Fruit fly (Drosophila melanogaster) whole organism, embryonic: ENCODE data around the gene Muc68E.

ENCODE experiments used
- Bgb ChIP-seq: fragments of 200-800 bp; sonication (Bioruptor generic); IDR thresholded peaks from 2 replicates; pipeline ENCODE4 v1.3.6; 2022; ENCODE audit warnings: missing biosample characterization, missing genetic modification characterization; ENCODE audit not compliant: partially characterized antibody
- CG10147 ChIP-seq: fragments of 200-800 bp; sonication (Bioruptor generic); optimal IDR thresholded peaks from 2 replicates; lab custom pipeline; 2019; ENCODE audit warnings: missing biosample characterization, mild to moderate bottlenecking, missing genetic modification characterization, moderate library complexity
- CG12155 ChIP-seq: fragments of 200-800 bp; sonication (Bioruptor generic); optimal IDR thresholded peaks from 3 replicates; lab custom pipeline; 2016; ENCODE audit warnings: missing biosample characterization, missing genetic modification characterization
- CG12299 ChIP-seq: fragments of 200-800 bp; sonication (Bioruptor generic); optimal IDR thresholded peaks from 2 replicates; lab custom pipeline; 2018; ENCODE audit warnings: missing biosample characterization, mild to moderate bottlenecking, missing genetic modification characterization
- CG12744 ChIP-seq: fragments of 200-800 bp; sonication (Bioruptor generic); optimal IDR thresholded peaks from 2 replicates; lab custom pipeline; 2016; ENCODE audit warnings: missing biosample characterization, missing genetic modification characterization
- CG13123 ChIP-seq: fragments of 200-800 bp; sonication (Bioruptor generic); optimal IDR thresholded peaks from 2 replicates; lab custom pipeline; 2016; ENCODE audit warnings: missing biosample characterization, missing genetic modification characterization
- CG13296 ChIP-seq: fragments of 200-800 bp; sonication (Bioruptor generic); optimal IDR thresholded peaks from 3 replicates; lab custom pipeline; 2018; ENCODE audit warnings: missing biosample characterization, mild to moderate bottlenecking, missing genetic modification characterization
- CG17802 ChIP-seq: fragments of 200-800 bp; sonication (Bioruptor generic); optimal IDR thresholded peaks from 2 replicates; lab custom pipeline; 2018; ENCODE audit warnings: missing biosample characterization, mild to moderate bottlenecking, missing genetic modification characterization, moderate library complexity
- CG18764 ChIP-seq: fragments of 200-800 bp; sonication (Bioruptor generic); optimal IDR thresholded peaks from 3 replicates; lab custom pipeline; 2016; ENCODE audit warnings: missing biosample characterization, missing genetic modification characterization
- CG31388 ChIP-seq: fragments of 200-800 bp; sonication (Bioruptor generic); optimal IDR thresholded peaks from 2 replicates; lab custom pipeline; 2016; ENCODE audit warnings: missing biosample characterization, missing genetic modification characterization
- CG32772 ChIP-seq: fragments of 200-800 bp; sonication (Bioruptor generic); IDR thresholded peaks from 2 replicates; pipeline ENCODE4 v1.3.6; 2022; ENCODE audit warnings: missing biosample characterization, missing genetic modification characterization
- CG4424 ChIP-seq: fragments of 200-800 bp; sonication (Bioruptor generic); optimal IDR thresholded peaks from 3 replicates; lab custom pipeline; 2016; ENCODE audit warnings: missing biosample characterization, missing genetic modification characterization
- CG6654 ChIP-seq: fragments of 200-800 bp; sonication (Bioruptor generic); optimal IDR thresholded peaks from 2 replicates; lab custom pipeline; 2017; ENCODE audit warnings: missing biosample characterization, mild to moderate bottlenecking, missing genetic modification characterization
- CG9727 ChIP-seq: fragments of 200-800 bp; sonication (Bioruptor generic); optimal IDR thresholded peaks from 3 replicates; lab custom pipeline; 2017; ENCODE audit warnings: missing biosample characterization, mild to moderate bottlenecking, missing genetic modification characterization
- CG9797 ChIP-seq: fragments of 200-800 bp; sonication (Bioruptor generic); optimal IDR thresholded peaks from 3 replicates; lab custom pipeline; 2018; ENCODE audit warnings: missing biosample characterization, mild to moderate bottlenecking, missing genetic modification characterization
- CoRest ChIP-seq: fragments of 200-800 bp; sonication (Bioruptor generic); optimal IDR thresholded peaks from 3 replicates; lab custom pipeline; 2018; ENCODE audit warnings: missing biosample characterization, mild to moderate bottlenecking, missing genetic modification characterization, moderate library complexity
- Dbx ChIP-seq: fragments of 200-800 bp; sonication (Bioruptor generic); IDR thresholded peaks from 3 replicates; pipeline ENCODE4 v1.3.6; 2022; ENCODE audit warnings: missing biosample characterization, missing genetic modification characterization
- Dek ChIP-seq: fragments of 200-800 bp; sonication (Bioruptor generic); optimal IDR thresholded peaks from 3 replicates; lab custom pipeline; 2019; ENCODE audit warnings: missing biosample characterization, mild to moderate bottlenecking, missing genetic modification characterization, moderate library complexity
- Dip3 ChIP-seq: fragments of 200-800 bp; sonication (Bioruptor generic); optimal IDR thresholded peaks from 3 replicates; lab custom pipeline; 2016; ENCODE audit warnings: missing biosample characterization, missing genetic modification characterization
- ERR ChIP-seq: fragments of 200-800 bp; sonication (Bioruptor generic); optimal IDR thresholded peaks from 2 replicates; lab custom pipeline; 2016; ENCODE audit warnings: missing biosample characterization, missing genetic modification characterization
- Ets97D ChIP-seq: fragments of 200-800 bp; sonication (Bioruptor generic); optimal IDR thresholded peaks from 3 replicates; lab custom pipeline; 2016; ENCODE audit warnings: missing biosample characterization, missing genetic modification characterization
- Hand ChIP-seq: fragments of 200-800 bp; sonication (Bioruptor generic); optimal IDR thresholded peaks from 2 replicates; lab custom pipeline; 2017; ENCODE audit warnings: mild to moderate bottlenecking, missing biosample characterization, missing genetic modification reagents, missing genetic modification characterization
- Hmx ChIP-seq: fragments of 200-800 bp; sonication (Bioruptor generic); optimal IDR thresholded peaks from 2 replicates; lab custom pipeline; 2016; ENCODE audit warnings: missing biosample characterization, missing genetic modification characterization
- Jarid2 ChIP-seq: fragments of 200-800 bp; sonication (Bioruptor generic); optimal IDR thresholded peaks from 3 replicates; lab custom pipeline; 2017; ENCODE audit warnings: mild to moderate bottlenecking, missing biosample characterization, missing genetic modification reagents, missing genetic modification characterization
- Mes4 ChIP-seq: fragments of 200-800 bp; sonication (Bioruptor generic); optimal IDR thresholded peaks from 2 replicates; lab custom pipeline; 2016; ENCODE audit warnings: missing biosample characterization, missing genetic modification characterization
- Myb ChIP-seq: fragments of 200-800 bp; sonication (Bioruptor generic); optimal IDR thresholded peaks from 2 replicates; lab custom pipeline; 2016; ENCODE audit warnings: missing biosample characterization, missing genetic modification characterization
- Nf-YC ChIP-seq: fragments of 200-800 bp; optimal IDR thresholded peaks from 3 replicates; lab custom pipeline; 2019; ENCODE audit warnings: missing biosample characterization, mild to moderate bottlenecking, missing genetic modification characterization, moderate library complexity
- Rfx ChIP-seq: fragments of 200-800 bp; sonication (Bioruptor generic); IDR thresholded peaks from 2 replicates; pipeline ENCODE4 v1.3.6; 2022; ENCODE audit warnings: missing biosample characterization, missing genetic modification characterization
- Ssrp ChIP-seq: fragments of 200-800 bp; sonication (Bioruptor generic); optimal IDR thresholded peaks from 2 replicates; lab custom pipeline; 2018; ENCODE audit warnings: missing biosample characterization, mild to moderate bottlenecking, missing genetic modification characterization, moderate library complexity
- Stat92E ChIP-seq, 3 experiments: fragments of >200 bp in 2 of 3; fragments of 200-800 bp in 1 of 3; sonication (Bioruptor generic) in 1 of 3; optimal IDR thresholded peaks; 2 replicates each; lab custom pipeline; 2017 to 2019; ENCODE audit warnings: missing biosample characterization in 3 of 3, missing genetic modification characterization in 3 of 3, mild to moderate bottlenecking in 1 of 3, moderate library complexity in 1 of 3
- Taf1 ChIP-seq: fragments of 200-800 bp; sonication (Bioruptor generic); IDR thresholded peaks from 2 replicates; pipeline ENCODE4 v1.3.6; 2022; ENCODE audit warnings: missing biosample characterization, missing genetic modification characterization
- amos ChIP-seq: fragments of 200-800 bp; sonication (Bioruptor generic); IDR thresholded peaks from 2 replicates; pipeline ENCODE4 v1.3.6; 2022; ENCODE audit warnings: missing biosample characterization, missing genetic modification characterization; ENCODE audit not compliant: partially characterized antibody
- ato ChIP-seq: fragments of 200-800 bp; sonication (Bioruptor generic); IDR thresholded peaks from 2 replicates; pipeline ENCODE4 v1.3.6; 2022; ENCODE audit warnings: missing biosample characterization, missing genetic modification characterization; ENCODE audit not compliant: partially characterized antibody
- bcd ChIP-seq: fragments of 200-800 bp; sonication (Bioruptor generic); optimal IDR thresholded peaks from 2 replicates; lab custom pipeline; 2017; ENCODE audit warnings: missing biosample characterization, mild to moderate bottlenecking, missing genetic modification characterization
- croc ChIP-seq: fragments of 200-800 bp; sonication (Bioruptor generic); conservative IDR thresholded peaks from 3 replicates; pipeline ENCODE4 v1.3.6; 2022; ENCODE audit warnings: missing biosample characterization, missing genetic modification characterization
- dmrt11E ChIP-seq: fragments of 200-800 bp; sonication (Bioruptor generic); optimal IDR thresholded peaks from 3 replicates; lab custom pipeline; 2018; ENCODE audit warnings: missing biosample characterization, mild to moderate bottlenecking, missing genetic modification characterization, moderate library complexity
- fd64A ChIP-seq: fragments of 200-800 bp; sonication (Bioruptor generic); optimal IDR thresholded peaks from 3 replicates; lab custom pipeline; 2018; ENCODE audit warnings: missing biosample characterization, mild to moderate bottlenecking, missing genetic modification characterization
- hbn ChIP-seq: fragments of 200-800 bp; sonication (Bioruptor generic); IDR thresholded peaks from 2 replicates; pipeline ENCODE4 v1.3.6; 2022; ENCODE audit warnings: missing biosample characterization, missing genetic modification characterization; ENCODE audit not compliant: partially characterized antibody
- ind ChIP-seq: fragments of 200-800 bp; sonication (Bioruptor generic); optimal IDR thresholded peaks from 3 replicates; lab custom pipeline; 2016; ENCODE audit warnings: missing biosample characterization, missing genetic modification characterization
- kay ChIP-seq: fragments of 200-800 bp; sonication (Bioruptor generic); optimal IDR thresholded peaks from 2 replicates; lab custom pipeline; 2016; ENCODE audit warnings: missing biosample characterization, missing genetic modification characterization
- lilli ChIP-seq: fragments of 200-800 bp; sonication (Bioruptor generic); optimal IDR thresholded peaks from 3 replicates; lab custom pipeline; 2016; ENCODE audit warnings: missing biosample characterization, missing genetic modification characterization
- oc ChIP-seq: fragments of 200-800 bp; sonication (Bioruptor generic); optimal IDR thresholded peaks from 2 replicates; lab custom pipeline; 2018; ENCODE audit warnings: missing biosample characterization, mild to moderate bottlenecking, missing genetic modification characterization, moderate library complexity
- pan ChIP-seq, 4 experiments: fragments of >200 bp in 3 of 4; fragments of 200-800 bp in 1 of 4; sonication (Bioruptor generic) in 1 of 4; optimal IDR thresholded peaks in 3 of 4; IDR thresholded peaks in 1 of 4; 2 replicates each; pipeline versions ENCODE4 v1.3.6 to Lab custom; 2017 to 2022; ENCODE audit warnings: missing biosample characterization in 2 of 4, missing genetic modification characterization in 2 of 4, mixed read lengths in 1 of 4
- sc ChIP-seq, 3 experiments: fragments of >200 bp in 2 of 3; fragments of 200-800 bp in 1 of 3; sonication (Bioruptor generic) in 1 of 3; optimal IDR thresholded peaks; 2 replicates in 2 of 3; 3 replicates in 1 of 3; lab custom pipeline; 2017; ENCODE audit warnings: mild to moderate bottlenecking in 1 of 3, missing biosample characterization in 1 of 3, missing genetic modification characterization in 1 of 3, missing genetic modification reagents in 1 of 3
- sd ChIP-seq: fragments of 200-800 bp; sonication (Bioruptor generic); optimal IDR thresholded peaks from 3 replicates; lab custom pipeline; 2018; ENCODE audit warnings: missing biosample characterization, mild to moderate bottlenecking, missing genetic modification characterization, moderate library complexity
- sob ChIP-seq: fragments of 200-800 bp; sonication (Bioruptor generic); IDR thresholded peaks from 2 replicates; pipeline ENCODE4 v1.3.6; 2022; ENCODE audit warnings: missing biosample characterization, missing genetic modification characterization
- stc ChIP-seq: fragments of 200-800 bp; sonication (Bioruptor generic); IDR thresholded peaks from 2 replicates; pipeline ENCODE4 v1.3.6; 2022; ENCODE audit warnings: missing biosample characterization, missing genetic modification characterization
- vnd ChIP-seq: fragments of 200-800 bp; sonication (Bioruptor generic); IDR thresholded peaks from 3 replicates; pipeline ENCODE4 v1.3.6; 2022; ENCODE audit warnings: missing biosample characterization, missing genetic modification characterization; ENCODE audit not compliant: partially characterized antibody
- zfh1 ChIP-seq: fragments of 200-800 bp; sonication (Bioruptor generic); IDR thresholded peaks from 3 replicates; pipeline ENCODE4 v1.3.6; 2022; ENCODE audit warnings: missing biosample characterization, missing genetic modification characterization

Muc68E gene

DNA sequence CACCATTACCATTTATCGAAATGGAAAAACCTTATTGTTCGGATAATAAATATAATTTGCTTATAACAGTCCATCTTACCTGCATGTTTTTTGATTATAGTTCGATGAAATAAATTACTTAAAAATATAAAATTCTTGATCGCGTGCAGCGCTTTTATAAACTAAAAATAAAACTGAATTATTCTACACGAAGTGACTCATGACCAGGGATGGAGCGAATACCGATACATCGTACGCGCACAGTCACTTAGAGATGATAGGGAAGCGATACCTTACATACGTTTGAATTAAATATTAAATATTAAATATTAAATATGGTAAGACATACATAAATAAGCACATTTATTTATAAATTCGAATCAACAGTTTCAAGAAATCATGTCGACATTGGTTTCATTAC, 20.2 kb upstream of the Muc68E start, which contains the start of gene viaf (continued):
- TF ChIP-seq Ssrp, result peak; percentile 45
- peak; percentile 61; the same call in 1 of the 3 replicates for TF ChIP-seq zfh1 (GFP tag; lab: Robert Waterston, UW)
- TF ChIP-seq CG13123 (GFP tag; lab: Kevin White, UChicago), result no peak
- TF ChIP-seq Hand, result no peak
- TF ChIP-seq CG9727 (GFP tag; lab: Kevin White, UChicago), result peak; percentile 43
- TF ChIP-seq sob (GFP tag; lab: Robert Waterston, UW), result peak; percentile 77
- TF ChIP-seq lilli (GFP tag; lab: Kevin White, UChicago), result peak; percentile 61
- peak; percentile 77 for TF ChIP-seq Rfx
- peak; percentile 57 for TF ChIP-seq ind (GFP tag; lab: Kevin White, UChicago)
- TF ChIP-seq fd64A (GFP tag; lab: Kevin White, UChicago), result no peak
- peak; percentile 99 for TF ChIP-seq kay (GFP tag; lab: Kevin White, UChicago)
- no peak; the same call in 1 of the 2 replicates for TF ChIP-seq Taf1
- TF ChIP-seq dmrt11E (tag; lab: Kevin White, UChicago), result peak; percentile 55
- TF ChIP-seq Mes4 (GFP tag; lab: Kevin White, UChicago), result no peak
- peak; percentile 96 for TF ChIP-seq Bgb (GFP tag; lab: Robert Waterston, UW)
- TF ChIP-seq stc (GFP tag; lab: Robert Waterston, UW), result no peak; the same call in 1 of the 2 replicates
- peak; percentile 86 for TF ChIP-seq ato
- no peak for TF ChIP-seq CG12744 (GFP tag; lab: Kevin White, UChicago)
- TF ChIP-seq sd (tag; lab: Kevin White, UChicago), result no peak
- no peak for TF ChIP-seq CG13296 (GFP tag; lab: Kevin White, UChicago)
- no peak for TF ChIP-seq sc (optimal IDR thresholded peaks at IDR 0.05; lab: Kevin White, UChicago)
- TF ChIP-seq sc (GFP tag; optimal IDR thresholded peaks at IDR 0.05; lab: Kevin White, UChicago), result no peak
- no peak for TF ChIP-seq CG31388
- TF ChIP-seq vnd (GFP tag; lab: Robert Waterston, UW), result peak; percentile 95
- peak; percentile 85 for TF ChIP-seq hbn (GFP tag; lab: Robert Waterston, UW)
- TF ChIP-seq CG12155 (GFP tag; lab: Kevin White, UChicago), result peak; percentile 37
- no peak for TF ChIP-seq croc
- TF ChIP-seq CG4424 (GFP tag; lab: Kevin White, UChicago), result no peak
- TF ChIP-seq CoRest (tag; lab: Kevin White, UChicago), result peak; percentile 60
- TF ChIP-seq oc (tag; lab: Kevin White, UChicago), result no peak
- TF ChIP-seq bcd, result no peak
- TF ChIP-seq Dip3 (GFP tag; lab: Kevin White, UChicago), result no peak
- no peak for TF ChIP-seq CG9797 (GFP tag; lab: Kevin White, UChicago)
- peak; percentile 17 for TF ChIP-seq Myb (GFP tag; lab: Kevin White, UChicago)
- TF ChIP-seq CG10147 (GFP tag; lab: Kevin White, UChicago), result no peak
- no peak for TF ChIP-seq CG32772
- no peak for TF ChIP-seq Dek (tag; lab: Kevin White, UChicago)
- TF ChIP-seq Stat92E (GFP tag; optimal IDR thresholded peaks at IDR 0.05; lab: Kevin White, UChicago), result no peak
- no peak for TF ChIP-seq Nf-YC (tag; lab: Kevin White, UChicago)
- no peak for TF ChIP-seq Hmx (GFP tag; lab: Kevin White, UChicago)
- TF ChIP-seq ERR, result no peak
- no peak for TF ChIP-seq CG6654 (GFP tag; lab: Kevin White, UChicago)
- TF ChIP-seq Dbx (GFP tag; lab: Robert Waterston, UW), result 0 out of 3 replicates have a peak, but pooled peaks have one; percentile 39
- TF ChIP-seq CG12299, result peak; percentile 26
- no peak for TF ChIP-seq CG17802 (tag; lab: Kevin White, UChicago)
- TF ChIP-seq CG18764 (GFP tag; lab: Kevin White, UChicago), result peak; percentile 67
- TF ChIP-seq Ets97D (GFP tag; lab: Kevin White, UChicago), result peak; percentile 23
- TF ChIP-seq Jarid2 (GFP tag; lab: Kevin White, UChicago), result peak; percentile 25
- TF ChIP-seq amos (GFP tag; lab: Robert Waterston, UW), result peak; percentile 96
- TF ChIP-seq pan (optimal IDR thresholded peaks at IDR 0.05; lab: Kevin White, UChicago), result no peak
- peak in 1 of 2 experiments; percentile 42 for TF ChIP-seq pan (GFP tag; optimal IDR thresholded peaks at IDR 0.05 in 1 of 2, IDR thresholded peaks at IDR 0.05 in 1 of 2)
